Worm (Caenorhabditis elegans) whole organism, young adult: ENCODE measurements around the gene nlp-28.

ENCODE experiments used
- C06A6.2 ChIP-seq: fragments of 200-800 bp; sonication (Bioruptor generic); conservative IDR thresholded peaks from 2 replicates; pipeline ENCODE4 v1.3.6; 2022; ENCODE audit warnings: missing genetic modification characterization, missing compliant biosample characterization
- F22D6.2 ChIP-seq: sonication (generic microtip); optimal IDR thresholded peaks from 2 replicates; lab custom pipeline; 2016; ENCODE audit warnings: mild to moderate bottlenecking, missing genetic modification characterization, missing compliant biosample characterization
- F33H1.4 ChIP-seq: fragments of 200-800 bp; sonication (Bioruptor generic); IDR thresholded peaks from 2 replicates; pipeline ENCODE4 v1.3.6; 2022; ENCODE audit warnings: missing genetic modification reagents, missing genetic modification characterization, missing compliant biosample characterization
- F37B4.10 ChIP-seq: fragments of 200-800 bp; sonication (Bioruptor generic); IDR thresholded peaks from 2 replicates; pipeline ENCODE4 v1.3.6; 2022; ENCODE audit warnings: missing genetic modification characterization, missing compliant biosample characterization
- F49E8.2 ChIP-seq: sonication (generic microtip); optimal IDR thresholded peaks from 3 replicates; lab custom pipeline; 2017; ENCODE audit warnings: missing genetic modification characterization, mild to moderate bottlenecking, missing compliant biosample characterization, antibody characterized with exemption, moderate library complexity; ENCODE audit not compliant: insufficient read depth
- F55B11.4 ChIP-seq: sonication (generic microtip); optimal IDR thresholded peaks from 2 replicates; lab custom pipeline; 2016; ENCODE audit warnings: missing compliant biosample characterization, missing genetic modification characterization, borderline replicate concordance; ENCODE audit not compliant: insufficient read depth
- K11D2.4 ChIP-seq: fragments of 200-800 bp; sonication (Bioruptor generic); IDR thresholded peaks from 2 replicates; pipeline ENCODE4 v1.3.6; 2022; ENCODE audit warnings: missing genetic modification reagents, missing genetic modification characterization, missing compliant biosample characterization
- Y56A3A.18 ChIP-seq: fragments of 200-800 bp; sonication (Bioruptor generic); IDR thresholded peaks from 2 replicates; pipeline ENCODE4 v1.3.6; 2022; ENCODE audit warnings: missing genetic modification reagents, missing genetic modification characterization, missing compliant biosample characterization
- aptf-3 ChIP-seq: fragments of 200-800 bp; sonication (Bioruptor generic); IDR thresholded peaks from 2 replicates; pipeline ENCODE4 v1.3.6; 2022; ENCODE audit warnings: missing genetic modification characterization, missing compliant biosample characterization
- athp-1 ChIP-seq: sonication (generic microtip); optimal IDR thresholded peaks from 2 replicates; lab custom pipeline; 2017; ENCODE audit warnings: mild to moderate bottlenecking, missing genetic modification characterization, missing compliant biosample characterization
- attf-3 ChIP-seq: fragments of 200-800 bp; sonication (Bioruptor generic); conservative IDR thresholded peaks from 2 replicates; pipeline ENCODE4 v1.3.6; 2022; ENCODE audit warnings: missing genetic modification reagents, missing genetic modification characterization, missing compliant biosample characterization
- attf-5 ChIP-seq: fragments of 200-800 bp; sonication (Bioruptor generic); optimal IDR thresholded peaks from 2 replicates; lab custom pipeline; 2018; ENCODE audit warnings: mild to moderate bottlenecking, missing genetic modification characterization, missing compliant biosample characterization
- attf-6 ChIP-seq: fragments of 200-800 bp; sonication (Bioruptor generic); IDR thresholded peaks from 2 replicates; pipeline ENCODE4 v1.3.6; 2022; ENCODE audit warnings: missing genetic modification reagents, missing genetic modification characterization, missing compliant biosample characterization
- bed-1 ChIP-seq: fragments of 200-800 bp; sonication (Bioruptor generic); IDR thresholded peaks from 2 replicates; pipeline ENCODE4 v1.3.6; 2022; ENCODE audit warnings: missing genetic modification reagents, missing genetic modification characterization, missing compliant biosample characterization
- ccch-3 ChIP-seq: fragments of 200-800 bp; sonication (Bioruptor generic); optimal IDR thresholded peaks from 2 replicates; lab custom pipeline; 2018; ENCODE audit warnings: mild to moderate bottlenecking, missing genetic modification characterization, missing compliant biosample characterization
- cebp-2 ChIP-seq: fragments of 200-800 bp; sonication (Bioruptor generic); IDR thresholded peaks from 2 replicates; pipeline ENCODE4 v1.3.6; 2022; ENCODE audit warnings: missing genetic modification characterization, missing compliant biosample characterization
- efl-1 ChIP-seq: fragments of 150-350 bp; optimal IDR thresholded peaks from 2 replicates; lab custom pipeline; 2014; ENCODE audit warnings: missing biosample characterization, missing genetic modification reagents, missing genetic modification characterization
- egl-44 ChIP-seq: fragments of 200-800 bp; sonication (Bioruptor generic); IDR thresholded peaks from 2 replicates; pipeline ENCODE4 v1.3.6; 2022; ENCODE audit warnings: missing genetic modification reagents, missing genetic modification characterization, missing compliant biosample characterization
- ekl-4 ChIP-seq: fragments of 200-800 bp; sonication (Bioruptor generic); IDR thresholded peaks from 2 replicates; pipeline ENCODE4 v1.3.6; 2022; ENCODE audit warnings: missing genetic modification reagents, missing genetic modification characterization, missing compliant biosample characterization
- hrde-1 ChIP-seq: sonication (generic microtip); optimal IDR thresholded peaks from 2 replicates; lab custom pipeline; 2016; ENCODE audit warnings: missing genetic modification characterization, mild to moderate bottlenecking, missing compliant biosample characterization, moderate library complexity, missing genotype, missing genetic modification reagents, borderline replicate concordance
- let-526 ChIP-seq: fragments of 200-800 bp; sonication (Bioruptor generic); IDR thresholded peaks from 2 replicates; pipeline ENCODE4 v1.3.6; 2022; ENCODE audit warnings: missing genetic modification reagents, missing genetic modification characterization, missing compliant biosample characterization
- lin-26 ChIP-seq: fragments of 200-800 bp; sonication (Bioruptor generic); IDR thresholded peaks from 2 replicates; pipeline ENCODE4 v1.3.6; 2022; ENCODE audit warnings: missing genetic modification reagents, missing genetic modification characterization, missing compliant biosample characterization
- lin-35 ChIP-seq, 3 experiments: fragments of 150-350 bp in 2 of 3; sonication (generic microtip) in 1 of 3; optimal IDR thresholded peaks; 2 replicates each; lab custom pipeline; 2014 to 2018; ENCODE audit warnings: missing biosample characterization in 3 of 3, missing genetic modification characterization in 3 of 3, missing genetic modification reagents in 3 of 3
- lin-40 ChIP-seq: sonication (generic microtip); optimal IDR thresholded peaks from 2 replicates; lab custom pipeline; 2016; ENCODE audit warnings: missing genetic modification characterization, mild to moderate bottlenecking, missing compliant biosample characterization, missing genotype, missing genetic modification reagents
- lir-1 ChIP-seq: fragments of 200-800 bp; sonication (Bioruptor generic); conservative IDR thresholded peaks from 2 replicates; pipeline ENCODE4 v1.3.6; 2022; ENCODE audit warnings: missing genetic modification reagents, missing genetic modification characterization, missing compliant biosample characterization
- lsl-1 ChIP-seq: fragments of 200-800 bp; sonication (Bioruptor generic); optimal IDR thresholded peaks from 2 replicates; lab custom pipeline; 2018; ENCODE audit warnings: mild to moderate bottlenecking, missing genetic modification characterization, moderate library complexity, missing compliant biosample characterization
- lsy-27 ChIP-seq: sonication (generic microtip); optimal IDR thresholded peaks from 2 replicates; lab custom pipeline; 2017; ENCODE audit warnings: missing genetic modification characterization, mild to moderate bottlenecking, missing compliant biosample characterization, antibody characterized with exemption, missing genotype, borderline replicate concordance; ENCODE audit not compliant: insufficient read depth
- madf-10 ChIP-seq: sonication (generic microtip); optimal IDR thresholded peaks from 2 replicates; lab custom pipeline; 2016; ENCODE audit warnings: mild to moderate bottlenecking, missing genetic modification characterization, missing compliant biosample characterization
- madf-8 ChIP-seq: fragments of 200-800 bp; sonication (Bioruptor generic); conservative IDR thresholded peaks from 2 replicates; pipeline ENCODE4 v1.3.6; 2022; ENCODE audit warnings: missing genetic modification reagents, missing genetic modification characterization, missing compliant biosample characterization
- mcd-1 ChIP-seq: fragments of 200-800 bp; sonication (Bioruptor generic); IDR thresholded peaks from 2 replicates; pipeline ENCODE4 v1.3.6; 2022; ENCODE audit warnings: missing genetic modification reagents, missing genetic modification characterization, missing compliant biosample characterization
- nhr-179 ChIP-seq: sonication (generic microtip); optimal IDR thresholded peaks from 2 replicates; lab custom pipeline; 2016; ENCODE audit warnings: mild to moderate bottlenecking, missing genetic modification characterization, missing compliant biosample characterization
- nhr-27 ChIP-seq: fragments of 200-800 bp; sonication (Bioruptor generic); optimal IDR thresholded peaks from 2 replicates; lab custom pipeline; 2018; ENCODE audit warnings: mild to moderate bottlenecking, missing genetic modification characterization, moderate library complexity, missing compliant biosample characterization
- nhr-80 ChIP-seq: sonication (generic microtip); optimal IDR thresholded peaks from 2 replicates; lab custom pipeline; 2016; ENCODE audit warnings: missing genetic modification characterization, missing compliant biosample characterization
- rec-8 ChIP-seq, 2 experiments: sonication (generic microtip); optimal IDR thresholded peaks; 2 replicates each; lab custom pipeline; 2016; ENCODE audit warnings: mild to moderate bottlenecking in 2 of 2, missing genetic modification characterization in 2 of 2, missing genetic modification reagents in 2 of 2, missing genotype in 2 of 2, missing biosample characterization in 1 of 2, missing compliant biosample characterization in 1 of 2, moderate library complexity in 1 of 2
- sea-2 ChIP-seq: fragments of 200-800 bp; sonication (Bioruptor generic); IDR thresholded peaks from 2 replicates; pipeline ENCODE4 v1.3.6; 2022; ENCODE audit warnings: missing genetic modification characterization, missing compliant biosample characterization
- tbp1 ChIP-seq: fragments of 200-800 bp; sonication (Bioruptor generic); optimal IDR thresholded peaks from 2 replicates; lab custom pipeline; 2018; ENCODE audit warnings: mild to moderate bottlenecking, missing genetic modification characterization, missing compliant biosample characterization
- tbx-9 ChIP-seq: sonication (generic microtip); optimal IDR thresholded peaks from 2 replicates; lab custom pipeline; 2016; ENCODE audit warnings: borderline replicate concordance, missing genetic modification characterization, inconsistent platforms, missing compliant biosample characterization
- zfh-2 ChIP-seq: fragments of 200-800 bp; sonication (Bioruptor generic); conservative IDR thresholded peaks from 2 replicates; pipeline ENCODE4 v1.3.6; 2022; ENCODE audit warnings: missing genetic modification reagents, missing genetic modification characterization, missing compliant biosample characterization
- zim-3 ChIP-seq: sonication (generic microtip); optimal IDR thresholded peaks from 2 replicates; lab custom pipeline; 2017; ENCODE audit warnings: mild to moderate bottlenecking, missing genetic modification characterization, moderate library complexity, missing compliant biosample characterization
- ztf-18 ChIP-seq: sonication (generic microtip); optimal IDR thresholded peaks from 2 replicates; lab custom pipeline; 2016; ENCODE audit warnings: missing genotype, mild to moderate bottlenecking, missing genetic modification characterization, missing compliant biosample characterization
- ztf-22 ChIP-seq: fragments of 200-800 bp; sonication (Bioruptor generic); optimal IDR thresholded peaks from 2 replicates; lab custom pipeline; 2018; ENCODE audit warnings: mild to moderate bottlenecking, missing genetic modification characterization, moderate library complexity, missing compliant biosample characterization
- ztf-26 ChIP-seq: sonication (generic microtip); optimal IDR thresholded peaks from 2 replicates; lab custom pipeline; 2017; ENCODE audit warnings: missing genetic modification characterization, missing compliant biosample characterization

The nlp-28 gene

DNA sequence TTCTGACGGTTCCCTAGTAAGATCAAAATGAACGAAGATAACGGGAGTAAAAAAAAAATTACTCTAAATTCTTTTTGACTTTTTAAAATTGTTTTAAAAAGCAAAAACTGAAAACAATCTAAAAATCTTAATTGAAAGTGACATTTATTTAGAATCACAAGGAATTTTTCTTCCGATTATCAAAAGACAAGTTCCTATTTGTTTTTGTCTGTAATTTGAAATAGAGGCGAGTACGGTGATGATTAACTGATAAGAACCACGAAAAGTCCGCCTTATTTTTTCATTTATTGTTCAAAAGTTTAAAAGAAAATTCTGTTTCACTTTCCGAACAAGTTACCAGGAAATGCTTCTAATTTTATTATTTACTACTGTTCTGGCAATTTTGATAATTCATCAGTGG is 38.0 kb upstream of the nlp-28 start, which contains the start of gene dach-1:
Gene dach-1 (plus strand): TSS at position 301 of the 400 bp plus-strand sequence.
- TF ChIP-seq egl-44: no peak
- TF ChIP-seq ztf-18: no peak
- TF ChIP-seq, all 124 proteins: peak for 0

DNA sequence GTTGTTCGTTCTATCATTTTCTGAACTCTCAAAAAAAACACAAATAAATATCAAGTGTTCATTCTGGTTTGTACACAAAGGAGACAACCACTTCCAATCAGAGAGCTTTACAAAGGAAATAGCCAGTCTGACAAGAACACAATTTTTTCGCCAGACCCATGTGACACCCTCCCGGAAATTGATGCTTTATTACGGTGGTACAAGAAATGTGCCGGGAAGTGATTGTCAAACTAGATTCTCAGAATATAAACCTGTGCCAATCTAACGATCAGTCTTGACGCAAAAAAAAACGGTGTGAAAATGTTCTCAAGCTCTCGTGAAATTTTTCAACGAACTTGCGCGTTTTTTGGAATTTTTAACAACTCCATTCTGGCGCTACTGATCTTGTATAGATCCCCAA is 34.0 kb upstream of the nlp-28 start, which contains the start of gene str-247:
Gene str-247 (plus strand): TSS at position 301 of the 400 bp plus-strand sequence.
- TF ChIP-seq F33H1.4 (no peak), madf-10 (tag; lab: Kevin White, UChicago) (no peak), nhr-179 (tag; lab: Kevin White, UChicago) (no peak), F55B11.4 (tag; lab: Kevin White, UChicago) (no peak), F22D6.2 (tag; lab: Kevin White, UChicago) (no peak), Y56A3A.18 (GFP tag; lab: Robert Waterston, UW) (no peak), F37B4.10 (no peak), let-526 (GFP tag; lab: Robert Waterston, UW) (no peak), attf-6 (no peak), ztf-26 (tag; lab: Kevin White, UChicago) (no peak), ccch-3 (GFP tag; lab: Kevin White, UChicago) (no peak), ekl-4 (no peak), sea-2 (GFP tag; lab: Robert Waterston, UW) (no peak), nhr-80 (no peak)

ce11 chrV:3957608-3958007 is 30.1 kb upstream of the nlp-28 start, which contains the start of gene cyp-34A5:
cyp-34A5 (minus strand) TSS chrV:3957708.
- TF ChIP-seq lsl-1 (no peak), aptf-3 (no peak), attf-5 (GFP tag; lab: Kevin White, UChicago) (no peak), F33H1.4 (no peak), lin-40 (no peak), attf-3 (no peak), ztf-26 (tag; lab: Kevin White, UChicago) (no peak), ztf-22 (GFP tag; lab: Kevin White, UChicago) (no peak), F49E8.2 (tag; lab: Kevin White, UChicago) (no peak)

DNA sequence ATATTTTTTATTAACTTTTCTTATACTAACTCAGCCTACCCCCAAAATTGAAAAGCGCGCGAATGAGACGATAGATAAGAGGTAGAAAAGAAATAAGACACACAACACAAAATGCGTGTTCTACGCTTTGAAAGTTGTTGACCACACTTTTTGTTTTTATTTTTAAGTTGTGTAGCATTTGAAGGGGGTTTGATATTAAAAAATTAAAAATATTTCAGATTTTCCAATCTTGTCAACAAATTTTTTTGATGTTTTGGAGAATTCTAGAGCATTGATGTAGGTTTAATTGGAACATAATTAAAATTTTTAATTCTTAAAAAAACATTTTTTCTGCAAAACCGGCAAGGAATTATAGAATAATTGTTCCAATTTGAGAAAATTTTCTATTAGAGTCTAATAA is 26.5 kb upstream of the nlp-28 start, which contains the start of gene cyp-34A6:
Gene cyp-34A6 (minus strand): TSS at position 101 of the 400 bp plus-strand sequence.
- TF ChIP-seq athp-1 (tag; lab: Kevin White, UChicago) (no peak), lin-26 (GFP tag; lab: Robert Waterston, UW) (no peak), madf-8 (GFP tag; lab: Robert Waterston, UW) (no peak), sea-2 (GFP tag; lab: Robert Waterston, UW) (no peak), ekl-4 (no peak), lin-35 (GFP tag; optimal IDR thresholded peaks at IDR 0.05; lab: Kevin White, UChicago) (no peak)

ce11 chrV:3963715-3964114 is 24.0 kb upstream of the nlp-28 start, which contains the start of gene cyp-34A7:
cyp-34A7 (minus strand) TSS chrV:3963815.
- TF ChIP-seq tbx-9 (tag; lab: Kevin White, UChicago) (no peak), ekl-4 (no peak), lir-1 (GFP tag; lab: Robert Waterston, UW) (no peak), efl-1 (GFP tag; lab: Kevin White, UChicago) (no peak), zim-3 (tag; lab: Kevin White, UChicago) (no peak), C06A6.2 (GFP tag; lab: Robert Waterston, UW) (no peak), K11D2.4 (GFP tag; lab: Robert Waterston, UW) (no peak), hrde-1 (no peak), lsy-27 (tag; lab: Kevin White, UChicago) (no peak), cebp-2 (GFP tag; lab: Robert Waterston, UW) (no peak), tbp1 (GFP tag; lab: Kevin White, UChicago) (no peak), madf-8 (GFP tag; lab: Robert Waterston, UW) (no peak), nhr-27 (no peak), rec-8 (tag; optimal IDR thresholded peaks at IDR 0.05; lab: Kevin White, UChicago) (no peak), bed-1 (GFP tag; lab: Robert Waterston, UW) (no peak), mcd-1 (GFP tag; lab: Robert Waterston, UW) (no peak), ztf-22 (GFP tag; lab: Kevin White, UChicago) (no peak), zfh-2 (GFP tag; lab: Robert Waterston, UW) (no peak)
